Fruit fly (Drosophila melanogaster) whole organism, embryonic: ENCODE data around the gene CG31431.

ENCODE experiments used
- Adf1 ChIP-seq: fragments of 200-800 bp; sonication (Bioruptor generic); IDR thresholded peaks from 2 replicates; pipeline ENCODE4 v1.3.6; 2022; ENCODE audit warnings: missing biosample characterization, missing genetic modification characterization
- Atf-2 ChIP-seq: fragments of 200-800 bp; sonication (Bioruptor generic); optimal IDR thresholded peaks from 2 replicates; lab custom pipeline; 2016; ENCODE audit warnings: missing biosample characterization, missing genetic modification characterization
- BtbVII ChIP-seq: fragments of 200-800 bp; sonication (Bioruptor generic); optimal IDR thresholded peaks from 3 replicates; lab custom pipeline; 2017; ENCODE audit warnings: missing biosample characterization, mild to moderate bottlenecking, missing genetic modification characterization
- CG11085 ChIP-seq: fragments of 200-800 bp; sonication (Bioruptor generic); IDR thresholded peaks from 2 replicates; pipeline ENCODE4 v1.3.6; 2022; ENCODE audit warnings: missing biosample characterization, missing genetic modification characterization
- CG12769 ChIP-seq: fragments of 200-800 bp; sonication (Bioruptor generic); optimal IDR thresholded peaks from 2 replicates; lab custom pipeline; 2019; ENCODE audit warnings: missing biosample characterization, mild to moderate bottlenecking, missing genetic modification characterization, moderate library complexity
- CG13123 ChIP-seq: fragments of 200-800 bp; sonication (Bioruptor generic); optimal IDR thresholded peaks from 2 replicates; lab custom pipeline; 2016; ENCODE audit warnings: missing biosample characterization, missing genetic modification characterization
- CG14965 ChIP-seq: fragments of 200-800 bp; sonication (Bioruptor generic); optimal IDR thresholded peaks from 2 replicates; lab custom pipeline; 2016; ENCODE audit warnings: missing biosample characterization, missing genetic modification characterization, borderline replicate concordance
- CG17359 ChIP-seq: fragments of 200-800 bp; sonication (Bioruptor generic); optimal IDR thresholded peaks from 3 replicates; lab custom pipeline; 2018; ENCODE audit warnings: missing biosample characterization, mild to moderate bottlenecking, missing genetic modification characterization, moderate library complexity
- CG18619 ChIP-seq: fragments of 200-800 bp; sonication (Bioruptor generic); optimal IDR thresholded peaks from 3 replicates; lab custom pipeline; 2017; ENCODE audit warnings: missing biosample characterization, mild to moderate bottlenecking, missing genetic modification characterization
- CG2678 ChIP-seq: fragments of 200-800 bp; sonication (Bioruptor generic); optimal IDR thresholded peaks from 3 replicates; lab custom pipeline; 2019; ENCODE audit warnings: missing biosample characterization, mild to moderate bottlenecking, missing genetic modification characterization, moderate library complexity
- CG3281 ChIP-seq: fragments of 200-800 bp; sonication (Bioruptor generic); optimal IDR thresholded peaks from 3 replicates; lab custom pipeline; 2017; ENCODE audit warnings: missing biosample characterization, mild to moderate bottlenecking, missing genetic modification characterization
- CG34422 ChIP-seq: fragments of 200-800 bp; sonication (Bioruptor generic); IDR thresholded peaks from 3 replicates; pipeline ENCODE4 v1.3.6; 2022; ENCODE audit warnings: missing biosample characterization, missing genetic modification characterization
- CG7271 ChIP-seq: fragments of 200-800 bp; sonication (Bioruptor generic); optimal IDR thresholded peaks from 2 replicates; lab custom pipeline; 2018; ENCODE audit warnings: missing biosample characterization, mild to moderate bottlenecking, missing genetic modification characterization, moderate library complexity
- CG8290 ChIP-seq, 3 experiments: fragments of 200-800 bp; sonication (Bioruptor generic); optimal IDR thresholded peaks; 2 replicates each; lab custom pipeline; 2016 to 2019; ENCODE audit warnings: missing biosample characterization in 3 of 3, missing genetic modification characterization in 3 of 3, mild to moderate bottlenecking in 2 of 3, moderate library complexity in 1 of 3
- CHES-1-like ChIP-seq: fragments of 200-800 bp; sonication (Bioruptor generic); optimal IDR thresholded peaks from 2 replicates; lab custom pipeline; 2016; ENCODE audit warnings: missing biosample characterization, missing genetic modification characterization
- CrebB ChIP-seq: fragments of 200-800 bp; sonication (Bioruptor generic); optimal IDR thresholded peaks from 3 replicates; lab custom pipeline; 2018; ENCODE audit warnings: missing biosample characterization, mild to moderate bottlenecking, missing genetic modification characterization
- Dp ChIP-seq: fragments of 200-800 bp; sonication (Bioruptor generic); optimal IDR thresholded peaks from 2 replicates; lab custom pipeline; 2018; ENCODE audit warnings: missing biosample characterization, mild to moderate bottlenecking, missing genetic modification characterization, moderate library complexity
- Drgx ChIP-seq: fragments of 200-800 bp; sonication (Bioruptor generic); IDR thresholded peaks from 2 replicates; pipeline ENCODE4 v1.3.6; 2022; ENCODE audit warnings: missing biosample characterization, missing genetic modification characterization
- Fer1 ChIP-seq: fragments of 200-800 bp; sonication (Bioruptor generic); optimal IDR thresholded peaks from 2 replicates; lab custom pipeline; 2017; ENCODE audit warnings: missing biosample characterization, mild to moderate bottlenecking, missing genetic modification characterization
- Trl ChIP-seq, 3 experiments: fragments of >200 bp in 2 of 3; fragments of 200-800 bp in 1 of 3; sonication (Bioruptor generic) in 1 of 3; optimal IDR thresholded peaks; 2 replicates in 1 of 3; 3 replicates in 2 of 3; lab custom pipeline; 2016 to 2017; ENCODE audit warnings: missing biosample characterization in 1 of 3, missing genetic modification characterization in 1 of 3
- al ChIP-seq: fragments of 200-800 bp; sonication (Bioruptor generic); IDR thresholded peaks from 2 replicates; pipeline ENCODE4 v1.3.6; 2022; ENCODE audit warnings: missing biosample characterization, missing genetic modification characterization
- az2 ChIP-seq: fragments of 200-800 bp; sonication (Bioruptor generic); optimal IDR thresholded peaks from 3 replicates; lab custom pipeline; 2016; ENCODE audit warnings: missing biosample characterization, missing genetic modification characterization
- bsh ChIP-seq, 2 experiments: fragments of 200-800 bp; sonication (Bioruptor generic); optimal IDR thresholded peaks; 2 replicates each; lab custom pipeline; 2017 to 2018; ENCODE audit warnings: mild to moderate bottlenecking in 2 of 2, missing biosample characterization in 2 of 2, missing genetic modification characterization in 2 of 2, moderate library complexity in 1 of 2
- chinmo ChIP-seq: fragments of 200-800 bp; sonication (Bioruptor generic); IDR thresholded peaks from 4 replicates; pipeline ENCODE4 v1.3.6; 2022; ENCODE audit warnings: missing biosample characterization, missing genetic modification characterization; ENCODE audit not compliant: partially characterized antibody
- crol ChIP-seq: fragments of 200-800 bp; sonication (Bioruptor generic); IDR thresholded peaks from 2 replicates; pipeline ENCODE4 v1.3.6; 2022; ENCODE audit warnings: missing biosample characterization, missing genetic modification characterization
- gem ChIP-seq: fragments of 200-800 bp; sonication (Bioruptor generic); optimal IDR thresholded peaks from 2 replicates; lab custom pipeline; 2019; ENCODE audit warnings: missing biosample characterization, mild to moderate bottlenecking, missing genetic modification characterization, moderate library complexity
- grn ChIP-seq: fragments of 200-800 bp; sonication (Bioruptor generic); optimal IDR thresholded peaks from 3 replicates; lab custom pipeline; 2017; ENCODE audit warnings: missing biosample characterization, missing genetic modification characterization
- insv ChIP-seq, 2 experiments: fragments of 200-800 bp; sonication (Bioruptor generic); optimal IDR thresholded peaks; 3 replicates each; lab custom pipeline; 2016 to 2018; ENCODE audit warnings: missing biosample characterization in 2 of 2, missing genetic modification characterization in 2 of 2
- inv ChIP-seq: fragments of 200-800 bp; sonication (Bioruptor generic); IDR thresholded peaks from 2 replicates; pipeline ENCODE4 v1.3.6; 2022; ENCODE audit warnings: missing biosample characterization, missing genetic modification characterization; ENCODE audit not compliant: partially characterized antibody
- lab ChIP-seq: fragments of 200-800 bp; sonication (Bioruptor generic); optimal IDR thresholded peaks from 3 replicates; lab custom pipeline; 2017; ENCODE audit warnings: missing biosample characterization, missing genetic modification characterization, mild to moderate bottlenecking, moderate library complexity, missing genetic modification reagents
- lov ChIP-seq, 2 experiments: fragments of 200-800 bp in 1 of 2; fragments of >200 bp in 1 of 2; sonication (Bioruptor generic) in 1 of 2; IDR thresholded peaks in 1 of 2; optimal IDR thresholded peaks in 1 of 2; 2 replicates in 1 of 2; 3 replicates in 1 of 2; pipeline versions ENCODE4 v1.3.6 to Lab custom; 2017 to 2022; ENCODE audit warnings: missing biosample characterization in 1 of 2, missing genetic modification characterization in 1 of 2
- onecut ChIP-seq: fragments of 200-800 bp; sonication (Bioruptor generic); IDR thresholded peaks from 2 replicates; pipeline ENCODE4 v1.3.6; 2022; ENCODE audit warnings: missing biosample characterization, missing genetic modification characterization
- psq ChIP-seq: fragments of 200-800 bp; sonication (Bioruptor generic); optimal IDR thresholded peaks from 2 replicates; lab custom pipeline; 2017; ENCODE audit warnings: missing biosample characterization, missing genetic modification characterization
- rib ChIP-seq: fragments of 200-800 bp; sonication (Bioruptor generic); IDR thresholded peaks from 2 replicates; pipeline ENCODE4 v1.3.6; 2022; ENCODE audit warnings: missing biosample characterization, missing genetic modification characterization
- run ChIP-seq: fragments of 200-800 bp; sonication (Bioruptor generic); optimal IDR thresholded peaks from 3 replicates; lab custom pipeline; 2018; ENCODE audit warnings: missing biosample characterization, mild to moderate bottlenecking, missing genetic modification characterization
- sd ChIP-seq: fragments of 200-800 bp; sonication (Bioruptor generic); optimal IDR thresholded peaks from 3 replicates; lab custom pipeline; 2018; ENCODE audit warnings: missing biosample characterization, mild to moderate bottlenecking, missing genetic modification characterization, moderate library complexity
- sens-2 ChIP-seq: fragments of 200-800 bp; sonication (Bioruptor generic); IDR thresholded peaks from 2 replicates; pipeline ENCODE4 v1.3.6; 2022; ENCODE audit warnings: missing biosample characterization, missing genetic modification characterization
- slp2 ChIP-seq: fragments of 200-800 bp; sonication (Bioruptor generic); optimal IDR thresholded peaks from 2 replicates; lab custom pipeline; 2016; ENCODE audit warnings: missing biosample characterization, missing genetic modification characterization
- sob ChIP-seq: fragments of 200-800 bp; sonication (Bioruptor generic); IDR thresholded peaks from 2 replicates; pipeline ENCODE4 v1.3.6; 2022; ENCODE audit warnings: missing biosample characterization, missing genetic modification characterization
- toy ChIP-seq: fragments of 200-800 bp; sonication (Bioruptor generic); IDR thresholded peaks from 2 replicates; pipeline ENCODE4 v1.3.6; 2022; ENCODE audit warnings: missing biosample characterization, missing genetic modification characterization
- unc-4 ChIP-seq: fragments of 200-800 bp; sonication (Bioruptor generic); IDR thresholded peaks from 2 replicates; pipeline ENCODE4 v1.3.6; 2022; ENCODE audit warnings: missing biosample characterization, missing genetic modification characterization; ENCODE audit not compliant: partially characterized antibody
- vnd ChIP-seq: fragments of 200-800 bp; sonication (Bioruptor generic); IDR thresholded peaks from 3 replicates; pipeline ENCODE4 v1.3.6; 2022; ENCODE audit warnings: missing biosample characterization, missing genetic modification characterization; ENCODE audit not compliant: partially characterized antibody
- vvl ChIP-seq: fragments of 200-800 bp; sonication (Bioruptor generic); IDR thresholded peaks from 2 replicates; pipeline ENCODE4 v1.3.6; 2022; ENCODE audit warnings: missing biosample characterization, missing genetic modification characterization
- zfh1 ChIP-seq: fragments of 200-800 bp; sonication (Bioruptor generic); IDR thresholded peaks from 3 replicates; pipeline ENCODE4 v1.3.6; 2022; ENCODE audit warnings: missing biosample characterization, missing genetic modification characterization
- zfh2 ChIP-seq: fragments of 200-800 bp; sonication (Bioruptor generic); optimal IDR thresholded peaks from 2 replicates; lab custom pipeline; 2016; ENCODE audit warnings: missing biosample characterization, missing genetic modification characterization

CG31431 gene

dm6 chr3R:21853618-21854573, 16.6 kb upstream of the CG31431 start (continued):
- TF ChIP-seq zfh1 (GFP tag; lab: Robert Waterston, UW) (0 out of 3 replicates have a peak, but pooled peaks have one; percentile 4), run (peak; percentile 8), CG11085 (GFP tag; lab: Robert Waterston, UW) (no peak), Fer1 (peak; percentile 15), CG34422 (GFP tag; lab: Robert Waterston, UW) (peak; percentile 46; the same call in 1 of the 3 replicates), CHES-1-like (GFP tag; lab: Kevin White, UChicago) (peak; percentile 47), lov (optimal IDR thresholded peaks at IDR 0.05; lab: Kevin White, UChicago) (no peak), lov (GFP tag; IDR thresholded peaks at IDR 0.05; lab: Robert Waterston, UW) (0 out of 3 replicates have a peak, but pooled peaks have one; percentile 70), psq (GFP tag; lab: Kevin White, UChicago) (peak; percentile 70), lab (GFP tag; lab: Kevin White, UChicago) (peak; percentile 55), sob (peak; percentile 42; the same call in 1 of the 2 replicates), crol (no peak), zfh2 (GFP tag; lab: Kevin White, UChicago) (peak; percentile 32), bsh (GFP tag; optimal IDR thresholded peaks at IDR 0.05; lab: Kevin White, UChicago) (peak in 1 of 2 experiments; percentile 46), CG12769 (peak; percentile 80), BtbVII (peak; percentile 28), CG2678 (tag; lab: Kevin White, UChicago) (peak; percentile 6), CG13123 (GFP tag; lab: Kevin White, UChicago) (no peak), CG18619 (peak; percentile 2), CG8290 (GFP tag; optimal IDR thresholded peaks at IDR 0.05; lab: Kevin White, UChicago) (no peak), CG8290 (tag; optimal IDR thresholded peaks at IDR 0.05; lab: Kevin White, UChicago) (peak in 1 of 2 experiments; percentile 37), grn (GFP tag; lab: Kevin White, UChicago) (peak; percentile 54), sd (tag; lab: Kevin White, UChicago) (peak; percentile 63), Adf1 (peak; percentile 45; the same call in 1 of the 2 replicates), Dp (peak; percentile 63), sens-2 (GFP tag; lab: Robert Waterston, UW) (0 out of 2 replicates have a peak, but pooled peaks have one; percentile 56), chinmo (peak; percentile 94), insv (GFP tag; optimal IDR thresholded peaks at IDR 0.05; lab: Kevin White, UChicago) (peak in 1 of 2 experiments; percentile 60), az2 (GFP tag; lab: Kevin White, UChicago) (peak; percentile 17), toy (GFP tag; lab: Robert Waterston, UW) (no peak), slp2 (GFP tag; lab: Kevin White, UChicago) (no peak), Drgx (GFP tag; lab: Robert Waterston, UW) (peak; percentile 40), gem (peak; percentile 7), CG14965 (GFP tag; lab: Kevin White, UChicago) (peak; percentile 1), Atf-2 (GFP tag; lab: Kevin White, UChicago) (peak; percentile 5), CrebB (tag; lab: Kevin White, UChicago) (peak; percentile 24), unc-4 (GFP tag; lab: Robert Waterston, UW) (peak; percentile 34; the same call in 1 of the 2 replicates), inv (GFP tag; lab: Robert Waterston, UW) (no peak), CG7271 (tag; lab: Kevin White, UChicago) (no peak), vvl (peak; percentile 55), CG3281 (peak; percentile 17), vnd (GFP tag; lab: Robert Waterston, UW) (peak; percentile 26; the same call in 1 of the 3 replicates), onecut (GFP tag; lab: Robert Waterston, UW) (peak; percentile 26; the same call in 1 of the 2 replicates), Trl (optimal IDR thresholded peaks at IDR 0.05; lab: Kevin White, UChicago) (peak; percentile 95 to 98), Trl (GFP tag; optimal IDR thresholded peaks at IDR 0.05; lab: Kevin White, UChicago) (peak; percentile 63), al (0 out of 2 replicates have a peak, but pooled peaks have one; percentile 12), rib (GFP tag; lab: Robert Waterston, UW) (peak; percentile 79; the same call in 1 of the 2 replicates), CG17359 (tag; lab: Kevin White, UChicago) (peak; percentile 80)
